Worm (Caenorhabditis elegans) whole organism, midembryonic: ENCODE results near the gene K02D10.2.
A peak's percentile ranks its signal among the peaks of the same experiment; 100 is the strongest.

Experiments used
- T22C8.4 ChIP-seq: fragments of 200-800 bp; sonication (Bioruptor generic); IDR thresholded peaks from 2 replicates; pipeline ENCODE4 v1.3.6; 2022; ENCODE audit warnings: missing genetic modification characterization, missing compliant biosample characterization
- flt-1 ChIP-seq: fragments of 200-800 bp; sonication (Bioruptor generic); IDR thresholded peaks from 2 replicates; pipeline ENCODE4 v1.3.6; 2022; ENCODE audit warnings: missing genetic modification characterization, missing compliant biosample characterization
- ref-1 ChIP-seq: fragments of 200-800 bp; sonication (Bioruptor generic); conservative IDR thresholded peaks from 2 replicates; pipeline ENCODE4 v1.3.6; 2022; ENCODE audit warnings: missing genetic modification reagents, missing genetic modification characterization, missing compliant biosample characterization
- ztf-23 ChIP-seq: fragments of 200-800 bp; sonication (Bioruptor generic); IDR thresholded peaks from 2 replicates; pipeline ENCODE4 v1.3.6; 2022; ENCODE audit warnings: missing genetic modification reagents, missing genetic modification characterization, missing compliant biosample characterization
- ztf-29 ChIP-seq: fragments of 200-800 bp; sonication (Bioruptor generic); IDR thresholded peaks from 2 replicates; pipeline ENCODE4 v1.3.6; 2022; ENCODE audit warnings: missing genetic modification reagents, missing genetic modification characterization, missing compliant biosample characterization

DNA sequence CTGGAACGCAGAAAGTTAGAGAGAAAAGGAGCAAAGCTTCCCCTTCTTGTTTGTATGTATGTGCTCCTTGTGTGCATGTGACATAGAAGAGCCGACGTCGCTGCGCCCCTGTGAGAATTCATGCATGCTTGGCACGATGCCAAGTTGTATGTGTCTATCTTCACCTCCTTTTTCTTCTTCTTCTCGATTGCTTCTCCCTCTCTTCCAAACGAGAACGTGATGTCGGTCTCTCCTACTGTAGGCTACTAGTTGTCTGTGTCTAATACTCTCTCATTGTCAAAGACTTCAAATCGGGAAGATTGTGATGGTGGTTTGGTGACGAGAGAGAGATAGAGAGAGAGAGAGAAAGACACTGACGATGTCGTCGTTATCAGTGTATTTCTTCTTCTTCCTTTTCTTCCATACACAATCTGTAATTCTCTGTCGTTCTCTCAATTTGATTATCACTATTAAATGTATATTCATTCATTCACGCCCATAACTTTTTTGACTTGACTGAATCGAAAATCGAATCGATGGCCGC is 26.2 kb upstream of the K02D10.2 start:
- TF ChIP-seq T22C8.4 (GFP tag; lab: Robert Waterston, UW) (no peak), ztf-29 (GFP tag; lab: Robert Waterston, UW) (no peak), ztf-23 (GFP tag; lab: Robert Waterston, UW) (no peak), flt-1 (GFP tag; lab: Robert Waterston, UW) (0 out of 2 replicates have a peak, but pooled peaks have one; percentile 16), ref-1 (GFP tag; lab: Robert Waterston, UW) (no peak)
